Worm (Caenorhabditis elegans) whole organism, L4 larva: ENCODE data around the gene fem-1.
"Not testable (repeated sequence)": the region's sequence is repeated elsewhere in the genome, so short reads cannot be mapped to it uniquely, and the experiment has no call there.

ENCODE experiments used
- D1046.2 ChIP-seq: fragments of 200-800 bp; sonication (Bioruptor generic); IDR thresholded peaks from 2 replicates; pipeline ENCODE4 v1.3.6; 2022; ENCODE audit warnings: missing genetic modification characterization, missing compliant biosample characterization
- F37D6.2 ChIP-seq: sonication (generic microtip); optimal IDR thresholded peaks from 2 replicates; lab custom pipeline; 2016; ENCODE audit warnings: mild to moderate bottlenecking, missing genetic modification characterization, missing compliant biosample characterization
- Y48G9A.11 ChIP-seq: fragments of 200-800 bp; sonication (Bioruptor generic); IDR thresholded peaks from 2 replicates; pipeline ENCODE4 v1.3.6; 2022; ENCODE audit warnings: missing genetic modification reagents, missing genetic modification characterization, missing compliant biosample characterization
- aha-1 ChIP-seq: fragments of 150-350 bp; peaks from one replicate; lab custom pipeline; 2014; ENCODE audit warnings: missing biosample characterization, missing genetic modification characterization
- fkh-10 ChIP-seq: fragments of 150-350 bp; optimal IDR thresholded peaks from 2 replicates; lab custom pipeline; 2014; ENCODE audit warnings: missing biosample characterization, missing genetic modification reagents, missing genetic modification characterization
- hlh-11 ChIP-seq: fragments of 200-800 bp; sonication (Bioruptor generic); optimal IDR thresholded peaks from 2 replicates; lab custom pipeline; 2018; ENCODE audit warnings: mild to moderate bottlenecking, missing genetic modification characterization, missing compliant biosample characterization
- lin-1 ChIP-seq: fragments of 200-800 bp; sonication (Bioruptor generic); IDR thresholded peaks from 2 replicates; pipeline ENCODE4 v1.3.6; 2022; ENCODE audit warnings: missing genetic modification reagents, missing genetic modification characterization, missing compliant biosample characterization
- lin-38 ChIP-seq: fragments of 200-800 bp; sonication (Bioruptor generic); IDR thresholded peaks from 2 replicates; pipeline ENCODE4 v1.3.6; 2022; ENCODE audit warnings: missing genetic modification reagents, missing genetic modification characterization, missing compliant biosample characterization
- mdt-29 ChIP-seq: fragments of 200-800 bp; sonication (Bioruptor generic); IDR thresholded peaks from 2 replicates; pipeline ENCODE4 v1.3.6; 2022; ENCODE audit warnings: missing genetic modification reagents, missing genetic modification characterization, missing compliant biosample characterization
- mxl-2 ChIP-seq: fragments of 200-800 bp; sonication (Bioruptor generic); conservative IDR thresholded peaks from 2 replicates; pipeline ENCODE4 v1.3.6; 2022; ENCODE audit warnings: missing genetic modification reagents, missing genetic modification characterization, missing compliant biosample characterization
- nhr-237 ChIP-seq: sonication (generic microtip); optimal IDR thresholded peaks from 2 replicates; lab custom pipeline; 2017; ENCODE audit warnings: missing biosample characterization, missing genetic modification characterization
- snpc-1.2 ChIP-seq: fragments of 200-800 bp; sonication (Bioruptor generic); IDR thresholded peaks from 2 replicates; pipeline ENCODE4 v1.3.6; 2022; ENCODE audit warnings: missing genetic modification reagents, missing genetic modification characterization, missing compliant biosample characterization
- tag-97 ChIP-seq: fragments of 200-800 bp; sonication (Bioruptor generic); IDR thresholded peaks from 2 replicates; pipeline ENCODE4 v1.3.6; 2022; ENCODE audit warnings: missing genetic modification characterization, missing compliant biosample characterization
- unc-62 ChIP-seq, 3 experiments: fragments of 150-350 bp in 1 of 3; sonication (generic microtip); optimal IDR thresholded peaks in 2 of 3; peaks in 1 of 3; 1 replicate in 1 of 3; 2 replicates in 2 of 3; lab custom pipeline; 2014 to 2017; ENCODE audit warnings: missing biosample characterization in 3 of 3, missing genetic modification characterization in 3 of 3, missing genetic modification reagents in 3 of 3, missing genotype in 1 of 3

Gene fem-1

ce11 chrIV:5493135-5493534 lies 44.6 kb downstream of the fem-1 start:
- no peak for TF ChIP-seq lin-1
- no peak for TF ChIP-seq F37D6.2
- TF ChIP-seq, all 104 proteins: peak for 0

- TF ChIP-seq mxl-2 (no peak), aha-1 (tag; lab: Kevin White, UChicago) (no peak), nhr-237 (tag; lab: Kevin White, UChicago) (no peak), fkh-10 (no peak), snpc-1.2 (GFP tag; lab: Robert Waterston, UW) (no peak), lin-1 (no peak), D1046.2 (no peak), unc-62 (GFP tag; optimal IDR thresholded peaks at IDR 0.05 in 1 of 2; lab: Kevin White, UChicago) (peak in 1 of 2 experiments; percentile 63), unc-62 (tag; optimal IDR thresholded peaks at IDR 0.05; lab: Kevin White, UChicago) (no peak)
Measured at ce11 chrIV:5492196-5492595, 45.6 kb downstream of the fem-1 start.

ce11 chrIV:5491054-5491453 lies 46.7 kb downstream of the fem-1 start, which contains the start of gene B0273.115:
TSS of gene B0273.115 (minus strand) at chrIV:5491154.
- TF ChIP-seq mdt-29 (GFP tag; lab: Robert Waterston, UW); tag-97; hlh-11: not testable (repeated sequence)
- TF ChIP-seq, all 104 proteins: peak for 0; not testable (repeated sequence) for 104

ce11 chrIV:5486208-5486731 lies 51.5 kb downstream of the fem-1 start, which contains the start of the genes snpc-3.1 and puf-7:
TSS of gene snpc-3.1 (minus strand) at chrIV:5486258.
TSS of gene puf-7 (plus strand) at chrIV:5486713.
- TF ChIP-seq lin-38 (GFP tag; lab: Robert Waterston, UW) = peak; percentile 31; the same call in 1 of the 2 replicates
- TF ChIP-seq Y48G9A.11 (GFP tag; lab: Robert Waterston, UW) = peak; percentile 57; the same call in 1 of the 2 replicates
